Fruit fly (Drosophila melanogaster) whole organism, embryonic: ENCODE measurements around the gene CG6928.

ENCODE experiments used
- Aef1 ChIP-seq: fragments of 200-800 bp; sonication (Bioruptor generic); IDR thresholded peaks from 3 replicates; pipeline ENCODE4 v1.3.6; 2022; ENCODE audit warnings: missing biosample characterization, missing genetic modification characterization
- BEAF-32 ChIP-seq: fragments of 200-800 bp; sonication (Bioruptor generic); optimal IDR thresholded peaks from 3 replicates; lab custom pipeline; 2017; ENCODE audit warnings: missing biosample characterization, missing genetic modification characterization, mild to moderate bottlenecking, moderate library complexity, missing genetic modification reagents
- CG10274 ChIP-seq: fragments of 200-800 bp; sonication (Bioruptor generic); optimal IDR thresholded peaks from 3 replicates; lab custom pipeline; 2017; ENCODE audit warnings: missing biosample characterization, mild to moderate bottlenecking, missing genetic modification characterization
- CG10543 ChIP-seq: fragments of 200-800 bp; sonication (Bioruptor generic); optimal IDR thresholded peaks from 3 replicates; lab custom pipeline; 2017; ENCODE audit warnings: missing biosample characterization, mild to moderate bottlenecking, missing genetic modification characterization, moderate library complexity
- CG11247 ChIP-seq: fragments of 200-800 bp; sonication (Bioruptor generic); IDR thresholded peaks from 2 replicates; pipeline ENCODE4 v1.3.6; 2022; ENCODE audit warnings: missing biosample characterization, missing genetic modification characterization
- CG12744 ChIP-seq: fragments of 200-800 bp; sonication (Bioruptor generic); optimal IDR thresholded peaks from 2 replicates; lab custom pipeline; 2016; ENCODE audit warnings: missing biosample characterization, missing genetic modification characterization
- CG1647 ChIP-seq: fragments of 200-800 bp; sonication (Bioruptor generic); optimal IDR thresholded peaks from 3 replicates; lab custom pipeline; 2016; ENCODE audit warnings: missing biosample characterization, missing genetic modification characterization
- CG16815 ChIP-seq: fragments of 200-800 bp; sonication (Bioruptor generic); optimal IDR thresholded peaks from 3 replicates; lab custom pipeline; 2017; ENCODE audit warnings: missing biosample characterization, mild to moderate bottlenecking, missing genetic modification characterization
- CG17829 ChIP-seq: fragments of 200-800 bp; optimal IDR thresholded peaks from 2 replicates; lab custom pipeline; 2019; ENCODE audit warnings: missing biosample characterization, mild to moderate bottlenecking, missing genetic modification characterization, moderate library complexity
- CG18599 ChIP-seq: fragments of 200-800 bp; sonication (Bioruptor generic); optimal IDR thresholded peaks from 3 replicates; lab custom pipeline; 2017; ENCODE audit warnings: missing biosample characterization, missing genetic modification characterization, mild to moderate bottlenecking, moderate library complexity, missing genetic modification reagents
- CG2120 ChIP-seq: fragments of 200-800 bp; sonication (Bioruptor generic); optimal IDR thresholded peaks from 3 replicates; lab custom pipeline; 2016; ENCODE audit warnings: missing biosample characterization, missing genetic modification characterization
- CG3281 ChIP-seq: fragments of 200-800 bp; sonication (Bioruptor generic); optimal IDR thresholded peaks from 3 replicates; lab custom pipeline; 2017; ENCODE audit warnings: missing biosample characterization, mild to moderate bottlenecking, missing genetic modification characterization
- CG6689 ChIP-seq: fragments of 200-800 bp; sonication (Bioruptor generic); IDR thresholded peaks from 2 replicates; pipeline ENCODE4 v1.3.6; 2022; ENCODE audit warnings: missing biosample characterization, missing genetic modification characterization
- CG7372 ChIP-seq: fragments of 200-800 bp; sonication (Bioruptor generic); IDR thresholded peaks from 2 replicates; pipeline ENCODE4 v1.3.6; 2022; ENCODE audit warnings: missing biosample characterization, missing genetic modification characterization
- CG7556 ChIP-seq: fragments of 200-800 bp; sonication (Bioruptor generic); optimal IDR thresholded peaks from 2 replicates; lab custom pipeline; 2017; ENCODE audit warnings: missing biosample characterization, mild to moderate bottlenecking, missing genetic modification characterization
- CG7928 ChIP-seq: fragments of 200-800 bp; sonication (Bioruptor generic); optimal IDR thresholded peaks from 2 replicates; lab custom pipeline; 2017; ENCODE audit warnings: missing biosample characterization, mild to moderate bottlenecking, missing genetic modification characterization
- CG8388 ChIP-seq: fragments of 200-800 bp; sonication (Bioruptor generic); optimal IDR thresholded peaks from 2 replicates; lab custom pipeline; 2019; ENCODE audit warnings: missing biosample characterization, mild to moderate bottlenecking, missing genetic modification characterization, moderate library complexity
- Dad ChIP-seq: fragments of 200-800 bp; sonication (Bioruptor generic); optimal IDR thresholded peaks from 3 replicates; lab custom pipeline; 2016; ENCODE audit warnings: missing biosample characterization, missing genetic modification characterization
- Dref ChIP-seq: fragments of 200-800 bp; sonication (Bioruptor generic); IDR thresholded peaks from 2 replicates; pipeline ENCODE4 v1.3.6; 2022; ENCODE audit warnings: missing biosample characterization, missing genetic modification characterization
- Fer1 ChIP-seq: fragments of 200-800 bp; sonication (Bioruptor generic); optimal IDR thresholded peaks from 2 replicates; lab custom pipeline; 2017; ENCODE audit warnings: missing biosample characterization, mild to moderate bottlenecking, missing genetic modification characterization
- Fer3 ChIP-seq: fragments of 200-800 bp; sonication (Bioruptor generic); optimal IDR thresholded peaks from 2 replicates; lab custom pipeline; 2018; ENCODE audit warnings: missing biosample characterization, mild to moderate bottlenecking, missing genetic modification characterization, moderate library complexity
- Hmx ChIP-seq: fragments of 200-800 bp; sonication (Bioruptor generic); optimal IDR thresholded peaks from 2 replicates; lab custom pipeline; 2016; ENCODE audit warnings: missing biosample characterization, missing genetic modification characterization
- Pdp1 ChIP-seq, 2 experiments: fragments of 200-800 bp; sonication (Bioruptor generic); optimal IDR thresholded peaks; 3 replicates each; lab custom pipeline; 2016; ENCODE audit warnings: missing biosample characterization in 2 of 2, missing genetic modification characterization in 2 of 2, mild to moderate bottlenecking in 1 of 2, moderate library complexity in 1 of 2
- Poxn ChIP-seq: fragments of 200-800 bp; sonication (Bioruptor generic); IDR thresholded peaks from 2 replicates; pipeline ENCODE4 v1.3.6; 2022; ENCODE audit warnings: missing biosample characterization, missing genetic modification characterization
- bowl ChIP-seq: fragments of 200-800 bp; sonication (Bioruptor generic); IDR thresholded peaks from 2 replicates; pipeline ENCODE4 v1.3.6; 2022; ENCODE audit warnings: missing biosample characterization, missing genetic modification characterization
- crol ChIP-seq: fragments of 200-800 bp; sonication (Bioruptor generic); IDR thresholded peaks from 2 replicates; pipeline ENCODE4 v1.3.6; 2022; ENCODE audit warnings: missing biosample characterization, missing genetic modification characterization
- cwo ChIP-seq: fragments of 200-800 bp; sonication (Bioruptor generic); optimal IDR thresholded peaks from 3 replicates; lab custom pipeline; 2017; ENCODE audit warnings: missing biosample characterization, missing genetic modification characterization, mild to moderate bottlenecking, moderate library complexity, missing genetic modification reagents
- dysf ChIP-seq: fragments of 200-800 bp; sonication (Bioruptor generic); IDR thresholded peaks from 3 replicates; pipeline ENCODE4 v1.3.6; 2022; ENCODE audit warnings: missing biosample characterization, missing genetic modification characterization
- exex ChIP-seq: fragments of 200-800 bp; sonication (Bioruptor generic); optimal IDR thresholded peaks from 4 replicates; lab custom pipeline; 2018; ENCODE audit warnings: missing biosample characterization, mild to moderate bottlenecking, missing genetic modification characterization, moderate library complexity
- fu2 ChIP-seq: fragments of 200-800 bp; sonication (Bioruptor generic); optimal IDR thresholded peaks from 2 replicates; lab custom pipeline; 2016; ENCODE audit warnings: missing biosample characterization, missing genetic modification characterization
- gcm2 ChIP-seq: fragments of 200-800 bp; sonication (Bioruptor generic); optimal IDR thresholded peaks from 2 replicates; lab custom pipeline; 2016; ENCODE audit warnings: missing biosample characterization, missing genetic modification characterization
- odd ChIP-seq: fragments of 200-800 bp; sonication (Bioruptor generic); optimal IDR thresholded peaks from 2 replicates; lab custom pipeline; 2017; ENCODE audit warnings: missing biosample characterization, mild to moderate bottlenecking, missing genetic modification characterization
- psq ChIP-seq: fragments of 200-800 bp; sonication (Bioruptor generic); optimal IDR thresholded peaks from 2 replicates; lab custom pipeline; 2017; ENCODE audit warnings: missing biosample characterization, missing genetic modification characterization
- salm ChIP-seq: fragments of 200-800 bp; sonication (Bioruptor generic); optimal IDR thresholded peaks from 2 replicates; lab custom pipeline; 2018; ENCODE audit warnings: missing biosample characterization, mild to moderate bottlenecking, missing genetic modification characterization
- sens ChIP-seq: fragments of 200-800 bp; sonication (Bioruptor generic); peaks from one replicate; lab custom pipeline; 2016; ENCODE audit warnings: missing biosample characterization, missing genetic modification characterization
- seq ChIP-seq: fragments of 200-800 bp; sonication (Bioruptor generic); IDR thresholded peaks from 2 replicates; pipeline ENCODE4 v1.3.6; 2022; ENCODE audit warnings: missing biosample characterization, missing genetic modification characterization
- sug ChIP-seq: fragments of 200-800 bp; optimal IDR thresholded peaks from 2 replicates; lab custom pipeline; 2019; ENCODE audit warnings: missing biosample characterization, mild to moderate bottlenecking, missing genetic modification characterization, moderate library complexity
- tap ChIP-seq: fragments of 200-800 bp; optimal IDR thresholded peaks from 3 replicates; lab custom pipeline; 2019; ENCODE audit warnings: missing biosample characterization, mild to moderate bottlenecking, missing genetic modification characterization, moderate library complexity
- trem ChIP-seq: fragments of 200-800 bp; optimal IDR thresholded peaks from 3 replicates; lab custom pipeline; 2019; ENCODE audit warnings: missing biosample characterization, mild to moderate bottlenecking, missing genetic modification characterization, moderate library complexity
- unc-4 ChIP-seq: fragments of 200-800 bp; sonication (Bioruptor generic); IDR thresholded peaks from 2 replicates; pipeline ENCODE4 v1.3.6; 2022; ENCODE audit warnings: missing biosample characterization, missing genetic modification characterization; ENCODE audit not compliant: partially characterized antibody
- vnd ChIP-seq: fragments of 200-800 bp; sonication (Bioruptor generic); IDR thresholded peaks from 3 replicates; pipeline ENCODE4 v1.3.6; 2022; ENCODE audit warnings: missing biosample characterization, missing genetic modification characterization; ENCODE audit not compliant: partially characterized antibody

The CG6928 gene

dm6 chr3L:12002321-12003248 lies at the start of gene CG6928, which contains the start of gene Pop2 (continued):
- peak; percentile 39 for TF ChIP-seq CG18599
- peak; percentile 68 for TF ChIP-seq CG12744
- TF ChIP-seq unc-4 (GFP tag; lab: Robert Waterston, UW) = peak; percentile 88
- peak; percentile 79 for TF ChIP-seq CG7928 (GFP tag; lab: Kevin White, UChicago)
- TF ChIP-seq CG3281 (GFP tag; lab: Kevin White, UChicago) = peak; percentile 52

dm6 chr3L:11953217-11953616 lies 49.7 kb upstream of the CG6928 start, which contains the start of gene obst-G:
Gene obst-G, minus strand, starts transcription at chr3L:11953317.
- TF ChIP-seq salm (tag; lab: Kevin White, UChicago) (no peak), Poxn (GFP tag; lab: Robert Waterston, UW) (no peak), CG2120 (GFP tag; lab: Kevin White, UChicago) (no peak), cwo (GFP tag; lab: Kevin White, UChicago) (no peak), CG16815 (GFP tag; lab: Kevin White, UChicago) (no peak), CG6689 (GFP tag; lab: Robert Waterston, UW) (no peak), CG7372 (GFP tag; lab: Robert Waterston, UW) (no peak), psq (GFP tag; lab: Kevin White, UChicago) (no peak), crol (GFP tag; lab: Robert Waterston, UW) (no peak), CG10274 (GFP tag; lab: Kevin White, UChicago) (no peak), Dref (no peak), Dad (GFP tag; lab: Kevin White, UChicago) (no peak), fu2 (GFP tag; lab: Kevin White, UChicago) (no peak), Fer1 (GFP tag; lab: Kevin White, UChicago) (no peak), Hmx (GFP tag; lab: Kevin White, UChicago) (no peak), trem (tag; lab: Kevin White, UChicago) (no peak)
- TF ChIP-seq, all 482 proteins: peak for 0

- TF ChIP-seq BEAF-32 (GFP tag; lab: Kevin White, UChicago) = no peak
- peak; percentile 70 for TF ChIP-seq exex (tag; lab: Kevin White, UChicago)
Measured at dm6 chr3L:11953783-11954182, 49.2 kb upstream of the CG6928 start, which contains the start of gene CG7248. Gene CG7248, plus strand, starts transcription at chr3L:11954083.

- no peak for TF ChIP-seq CG17829
- TF ChIP-seq CG11247 (GFP tag; lab: Robert Waterston, UW) = no peak
- TF ChIP-seq tap = no peak
- TF ChIP-seq CG10274 (GFP tag; lab: Kevin White, UChicago) = no peak
Measured at dm6 chr3L:11957669-11958333, 45.2 kb upstream of the CG6928 start, which contains the start of the genes CG11570 and CG43294. Gene CG11570, minus strand, starts transcription at chr3L:11957769. Gene CG43294, plus strand, starts transcription at chr3L:11958283.

- TF ChIP-seq CG10543 (GFP tag; lab: Kevin White, UChicago) (peak; percentile 53), tap (no peak), sug (peak; percentile 22), gcm2 (GFP tag; lab: Kevin White, UChicago) (no peak), CG1647 (GFP tag; lab: Kevin White, UChicago) (no peak), vnd (GFP tag; lab: Robert Waterston, UW) (no peak), dysf (GFP tag; lab: Robert Waterston, UW) (0 out of 3 replicates have a peak, but pooled peaks have one; percentile 25), sens (peak; percentile 21), bowl (GFP tag; lab: Robert Waterston, UW) (no peak), odd (GFP tag; lab: Kevin White, UChicago) (no peak), Pdp1 (GFP tag; optimal IDR thresholded peaks at IDR 0.05; lab: Kevin White, UChicago) (peak in 1 of 2 experiments; percentile 49), CG8388 (GFP tag; lab: Kevin White, UChicago) (no peak), CG7556 (GFP tag; lab: Kevin White, UChicago) (no peak), Aef1 (GFP tag; lab: Robert Waterston, UW) (no peak), seq (no peak), Fer3 (no peak), salm (tag; lab: Kevin White, UChicago) (no peak)
Measured at dm6 chr3L:11966104-11966503, 36.9 kb upstream of the CG6928 start, which contains the start of gene prc. Gene prc, minus strand, starts transcription at chr3L:11966131.
